Worm (Caenorhabditis elegans): ENCODE data around the gene ptr-22.

DNA sequence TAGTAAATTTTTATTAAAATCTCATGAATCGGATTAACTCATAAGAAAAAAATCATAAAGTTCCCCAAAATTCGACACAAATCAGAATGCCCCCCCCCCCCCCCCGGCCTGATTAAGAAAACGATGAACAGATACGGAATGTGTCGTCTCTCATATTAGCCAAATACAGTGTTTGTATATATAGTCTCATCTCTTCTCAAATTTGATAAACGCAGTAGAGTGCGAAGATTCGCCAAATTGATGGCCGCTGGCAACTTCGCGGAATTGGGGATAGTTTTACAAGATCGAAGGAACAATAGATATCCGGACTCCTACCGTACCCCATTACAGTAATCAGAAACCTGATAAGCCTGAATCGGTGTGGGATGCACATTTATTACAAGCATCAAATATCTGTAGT is 6.4 kb upstream of the ptr-22 start:
- no peak for TF ChIP-seq fkh-2 (tag; optimal IDR thresholded peaks at IDR 0.05)
- TF ChIP-seq unc-62 (GFP tag; optimal IDR thresholded peaks at IDR 0.05): no peak
- no peak for TF ChIP-seq nhr-25 (tag; optimal IDR thresholded peaks at IDR 0.05)
- no peak for TF ChIP-seq fos-1 (tag; optimal IDR thresholded peaks at IDR 0.05)
- TF ChIP-seq nhr-23 (tag; optimal IDR thresholded peaks at IDR 0.05): no peak
- no peak for TF ChIP-seq elt-1 (tag; optimal IDR thresholded peaks at IDR 0.05)
- no peak for TF ChIP-seq mdl-1 (tag; optimal IDR thresholded peaks at IDR 0.05)
